Fruit fly (Drosophila melanogaster) whole organism, embryonic: Measurements from ENCODE around the gene Rab18.

ENCODE experiments used
- CG10267 ChIP-seq: fragments of 200-800 bp; sonication (Bioruptor generic); optimal IDR thresholded peaks from 2 replicates; lab custom pipeline; 2018; ENCODE audit warnings: missing biosample characterization, mild to moderate bottlenecking, missing genetic modification characterization, moderate library complexity
- CG10462 ChIP-seq: fragments of 200-800 bp; sonication (Bioruptor generic); optimal IDR thresholded peaks from 2 replicates; lab custom pipeline; 2016; ENCODE audit warnings: missing biosample characterization, missing genetic modification characterization
- CG11247 ChIP-seq: fragments of 200-800 bp; sonication (Bioruptor generic); IDR thresholded peaks from 2 replicates; pipeline ENCODE4 v1.3.6; 2022; ENCODE audit warnings: missing biosample characterization, missing genetic modification characterization
- CG12155 ChIP-seq: fragments of 200-800 bp; sonication (Bioruptor generic); optimal IDR thresholded peaks from 3 replicates; lab custom pipeline; 2016; ENCODE audit warnings: missing biosample characterization, missing genetic modification characterization
- CG13775 ChIP-seq: fragments of 200-800 bp; sonication (Bioruptor generic); optimal IDR thresholded peaks from 3 replicates; lab custom pipeline; 2017; ENCODE audit warnings: missing biosample characterization, mild to moderate bottlenecking, missing genetic modification characterization
- CG32767 ChIP-seq: fragments of 200-800 bp; sonication (Bioruptor generic); IDR thresholded peaks from 2 replicates; pipeline ENCODE4 v1.3.6; 2022; ENCODE audit warnings: missing biosample characterization, missing genetic modification characterization
- CG3281 ChIP-seq: fragments of 200-800 bp; sonication (Bioruptor generic); optimal IDR thresholded peaks from 3 replicates; lab custom pipeline; 2017; ENCODE audit warnings: missing biosample characterization, mild to moderate bottlenecking, missing genetic modification characterization
- CG4424 ChIP-seq: fragments of 200-800 bp; sonication (Bioruptor generic); optimal IDR thresholded peaks from 3 replicates; lab custom pipeline; 2016; ENCODE audit warnings: missing biosample characterization, missing genetic modification characterization
- CG4730 ChIP-seq: fragments of 200-800 bp; sonication (Bioruptor generic); IDR thresholded peaks from 2 replicates; pipeline ENCODE4 v1.3.6; 2022; ENCODE audit warnings: missing biosample characterization, missing genetic modification characterization
- CG6683 ChIP-seq: fragments of 200-800 bp; sonication (Bioruptor generic); optimal IDR thresholded peaks from 2 replicates; lab custom pipeline; 2017; ENCODE audit warnings: missing biosample characterization, mild to moderate bottlenecking, missing genetic modification characterization, missing genetic modification reagents
- CG6689 ChIP-seq: fragments of 200-800 bp; sonication (Bioruptor generic); IDR thresholded peaks from 2 replicates; pipeline ENCODE4 v1.3.6; 2022; ENCODE audit warnings: missing biosample characterization, missing genetic modification characterization
- CG7271 ChIP-seq: fragments of 200-800 bp; sonication (Bioruptor generic); optimal IDR thresholded peaks from 2 replicates; lab custom pipeline; 2018; ENCODE audit warnings: missing biosample characterization, mild to moderate bottlenecking, missing genetic modification characterization, moderate library complexity
- CG7372 ChIP-seq: fragments of 200-800 bp; sonication (Bioruptor generic); IDR thresholded peaks from 2 replicates; pipeline ENCODE4 v1.3.6; 2022; ENCODE audit warnings: missing biosample characterization, missing genetic modification characterization
- CG7786 ChIP-seq: fragments of 200-800 bp; sonication (Bioruptor generic); optimal IDR thresholded peaks from 2 replicates; lab custom pipeline; 2016; ENCODE audit warnings: missing biosample characterization, missing genetic modification characterization
- CG9876 ChIP-seq: fragments of 200-800 bp; sonication (Bioruptor generic); optimal IDR thresholded peaks from 2 replicates; lab custom pipeline; 2016; ENCODE audit warnings: missing biosample characterization, missing genetic modification characterization
- CHES-1-like ChIP-seq: fragments of 200-800 bp; sonication (Bioruptor generic); optimal IDR thresholded peaks from 2 replicates; lab custom pipeline; 2016; ENCODE audit warnings: missing biosample characterization, missing genetic modification characterization
- D ChIP-seq, 2 experiments: fragments of 200-800 bp in 1 of 2; fragments of >200 bp in 1 of 2; sonication (Bioruptor generic) in 1 of 2; optimal IDR thresholded peaks; 2 replicates in 1 of 2; 3 replicates in 1 of 2; lab custom pipeline; 2017; ENCODE audit warnings: mild to moderate bottlenecking in 1 of 2, missing biosample characterization in 1 of 2, missing genetic modification characterization in 1 of 2, missing genetic modification reagents in 1 of 2
- D19A ChIP-seq: fragments of 200-800 bp; optimal IDR thresholded peaks from 3 replicates; lab custom pipeline; 2019; ENCODE audit warnings: missing biosample characterization, mild to moderate bottlenecking, missing genetic modification characterization, moderate library complexity
- Doc3 ChIP-seq: fragments of 200-800 bp; sonication (Bioruptor generic); IDR thresholded peaks from 3 replicates; pipeline ENCODE4 v1.3.6; 2022; ENCODE audit warnings: missing biosample characterization, missing genetic modification characterization; ENCODE audit not compliant: partially characterized antibody
- Gsc ChIP-seq: fragments of 200-800 bp; sonication (Bioruptor generic); IDR thresholded peaks from 2 replicates; pipeline ENCODE4 v1.3.6; 2022; ENCODE audit warnings: missing biosample characterization, missing genetic modification characterization
- Hmr ChIP-seq: fragments of 200-800 bp; sonication (Bioruptor generic); optimal IDR thresholded peaks from 3 replicates; lab custom pipeline; 2017; ENCODE audit warnings: mild to moderate bottlenecking, missing biosample characterization, missing genetic modification reagents, missing genetic modification characterization
- Hr3 ChIP-seq: fragments of 200-800 bp; sonication (Bioruptor generic); optimal IDR thresholded peaks from 3 replicates; lab custom pipeline; 2016; ENCODE audit warnings: missing biosample characterization, missing genetic modification characterization
- Lim3 ChIP-seq: fragments of 200-800 bp; sonication (Bioruptor generic); IDR thresholded peaks from 2 replicates; pipeline ENCODE4 v1.3.6; 2022; ENCODE audit warnings: missing biosample characterization, missing genetic modification characterization
- Neu2 ChIP-seq: fragments of 200-800 bp; sonication (Bioruptor generic); optimal IDR thresholded peaks from 3 replicates; lab custom pipeline; 2016; ENCODE audit warnings: missing biosample characterization, missing genetic modification characterization, borderline replicate concordance
- Sin3A ChIP-seq: fragments of >200 bp; optimal IDR thresholded peaks from 2 replicates; lab custom pipeline; 2018
- Spps ChIP-seq: fragments of 200-800 bp; sonication (Bioruptor generic); optimal IDR thresholded peaks from 2 replicates; lab custom pipeline; 2018; ENCODE audit warnings: missing biosample characterization, mild to moderate bottlenecking, missing genetic modification characterization
- Trl ChIP-seq, 3 experiments: fragments of >200 bp in 2 of 3; fragments of 200-800 bp in 1 of 3; sonication (Bioruptor generic) in 1 of 3; optimal IDR thresholded peaks; 2 replicates in 1 of 3; 3 replicates in 2 of 3; lab custom pipeline; 2016 to 2017; ENCODE audit warnings: missing biosample characterization in 1 of 3, missing genetic modification characterization in 1 of 3
- cad ChIP-seq: fragments of >200 bp; optimal IDR thresholded peaks from 2 replicates; lab custom pipeline; 2017; ENCODE audit warnings: missing biosample characterization, missing genetic modification characterization
- cas ChIP-seq: fragments of 200-800 bp; sonication (Bioruptor generic); IDR thresholded peaks from 2 replicates; pipeline ENCODE4 v1.3.6; 2022; ENCODE audit warnings: missing biosample characterization, missing genetic modification characterization
- corto ChIP-seq: fragments of 200-800 bp; sonication (Bioruptor generic); optimal IDR thresholded peaks from 2 replicates; lab custom pipeline; 2016; ENCODE audit warnings: missing biosample characterization, mild to moderate bottlenecking, missing genetic modification characterization, moderate library complexity
- crol ChIP-seq: fragments of 200-800 bp; sonication (Bioruptor generic); IDR thresholded peaks from 2 replicates; pipeline ENCODE4 v1.3.6; 2022; ENCODE audit warnings: missing biosample characterization, missing genetic modification characterization
- dimm ChIP-seq: fragments of 200-800 bp; sonication (Bioruptor generic); IDR thresholded peaks from 2 replicates; pipeline ENCODE4 v1.3.6; 2022; ENCODE audit warnings: missing biosample characterization, missing genetic modification characterization
- ewg ChIP-seq: fragments of 200-800 bp; sonication (Bioruptor generic); optimal IDR thresholded peaks from 3 replicates; lab custom pipeline; 2017; ENCODE audit warnings: mild to moderate bottlenecking, missing biosample characterization, missing genetic modification reagents, missing genetic modification characterization
- exex ChIP-seq: fragments of 200-800 bp; sonication (Bioruptor generic); optimal IDR thresholded peaks from 4 replicates; lab custom pipeline; 2018; ENCODE audit warnings: missing biosample characterization, mild to moderate bottlenecking, missing genetic modification characterization, moderate library complexity
- fd3F ChIP-seq: fragments of 200-800 bp; sonication (Bioruptor generic); optimal IDR thresholded peaks from 2 replicates; lab custom pipeline; 2018; ENCODE audit warnings: missing biosample characterization, mild to moderate bottlenecking, missing genetic modification characterization, moderate library complexity
- ham ChIP-seq: fragments of 200-800 bp; sonication (Bioruptor generic); IDR thresholded peaks from 2 replicates; pipeline ENCODE4 v1.3.6; 2022; ENCODE audit warnings: missing biosample characterization, missing genetic modification characterization
- ken ChIP-seq: fragments of 200-800 bp; sonication (Bioruptor generic); IDR thresholded peaks from 3 replicates; pipeline ENCODE4 v1.3.6; 2022; ENCODE audit warnings: missing biosample characterization, missing genetic modification characterization
- mam ChIP-seq: fragments of 200-800 bp; sonication (Bioruptor generic); optimal IDR thresholded peaks from 3 replicates; lab custom pipeline; 2016; ENCODE audit warnings: missing biosample characterization, missing genetic modification characterization
- pita ChIP-seq: fragments of 200-800 bp; sonication (Bioruptor generic); optimal IDR thresholded peaks from 2 replicates; lab custom pipeline; 2017; ENCODE audit warnings: missing biosample characterization, mild to moderate bottlenecking, missing genetic modification characterization
- psq ChIP-seq: fragments of 200-800 bp; sonication (Bioruptor generic); optimal IDR thresholded peaks from 2 replicates; lab custom pipeline; 2017; ENCODE audit warnings: missing biosample characterization, missing genetic modification characterization
- pum ChIP-seq: fragments of 200-800 bp; sonication (Bioruptor generic); optimal IDR thresholded peaks from 2 replicates; lab custom pipeline; 2016; ENCODE audit warnings: missing biosample characterization, missing genetic modification characterization
- ro ChIP-seq: fragments of 200-800 bp; sonication (Bioruptor generic); IDR thresholded peaks from 2 replicates; pipeline ENCODE4 v1.3.6; 2022; ENCODE audit warnings: missing biosample characterization, missing genetic modification characterization
- scrt ChIP-seq: fragments of 200-800 bp; sonication (Bioruptor generic); optimal IDR thresholded peaks from 2 replicates; lab custom pipeline; 2018; ENCODE audit warnings: missing biosample characterization, mild to moderate bottlenecking, missing genetic modification characterization, moderate library complexity
- sima ChIP-seq: fragments of 200-800 bp; sonication (Bioruptor generic); optimal IDR thresholded peaks from 2 replicates; lab custom pipeline; 2016; ENCODE audit warnings: missing biosample characterization, missing genetic modification characterization
- sisA ChIP-seq: fragments of 200-800 bp; sonication (Bioruptor generic); IDR thresholded peaks from 2 replicates; pipeline ENCODE4 v1.3.6; 2022; ENCODE audit warnings: missing biosample characterization, missing genetic modification characterization
- stwl ChIP-seq: fragments of 200-800 bp; sonication (Bioruptor generic); optimal IDR thresholded peaks from 3 replicates; lab custom pipeline; 2018; ENCODE audit warnings: missing biosample characterization, mild to moderate bottlenecking, missing genetic modification characterization, moderate library complexity
- twi ChIP-seq: fragments of 200-800 bp; optimal IDR thresholded peaks from 2 replicates; lab custom pipeline; 2019; ENCODE audit warnings: missing biosample characterization, mild to moderate bottlenecking, missing genetic modification characterization, moderate library complexity
- usp ChIP-seq: fragments of >200 bp; optimal IDR thresholded peaks from 2 replicates; lab custom pipeline; 2017; ENCODE audit warnings: missing biosample characterization, missing genetic modification characterization
- wdn ChIP-seq: fragments of 200-800 bp; sonication (Bioruptor generic); IDR thresholded peaks from 2 replicates; pipeline ENCODE4 v1.3.6; 2022; ENCODE audit warnings: missing biosample characterization, missing genetic modification characterization
- zf30C ChIP-seq: fragments of 200-800 bp; sonication (Bioruptor generic); optimal IDR thresholded peaks from 3 replicates; lab custom pipeline; 2018; ENCODE audit warnings: missing biosample characterization, mild to moderate bottlenecking, missing genetic modification characterization

Gene Rab18

dm6 chrX:5648437-5648959, 23.1 kb downstream of the Rab18 start, which contains the start of gene OtopLa (continued):
- peak; percentile 79 for TF ChIP-seq CG3281 (GFP tag; lab: Kevin White, UChicago)
- TF ChIP-seq CG10267 (tag; lab: Kevin White, UChicago), result peak; percentile 74
- peak; percentile 68 for TF ChIP-seq psq
- no peak for TF ChIP-seq cad (GFP tag; lab: Kevin White, UChicago)
- peak; percentile 62 for TF ChIP-seq CG12155
- peak; percentile 59 for TF ChIP-seq dimm (GFP tag; lab: Robert Waterston, UW)
- TF ChIP-seq CG6683, result peak; percentile 72
- peak; percentile 71 for TF ChIP-seq Hr3
- peak; percentile 89 for TF ChIP-seq ken (GFP tag; lab: Robert Waterston, UW)
- peak; percentile 74 for TF ChIP-seq D19A (tag; lab: Kevin White, UChicago)
- TF ChIP-seq cas, result 0 out of 2 replicates have a peak, but pooled peaks have one; percentile 49
- peak; percentile 60 for TF ChIP-seq Gsc
- peak; percentile 62 for TF ChIP-seq crol (GFP tag; lab: Robert Waterston, UW)
- peak; percentile 84 for TF ChIP-seq CG4424 (GFP tag; lab: Kevin White, UChicago)
- peak; percentile 85 for TF ChIP-seq mam (GFP tag; lab: Kevin White, UChicago)
- peak; percentile 60; the same call in 1 of the 2 replicates for TF ChIP-seq wdn
- peak; percentile 72 for TF ChIP-seq CG7786 (GFP tag; lab: Kevin White, UChicago)
- TF ChIP-seq stwl, result peak; percentile 9
- peak; percentile 53; the same call in 1 of the 2 replicates for TF ChIP-seq ham
- peak; percentile 60 for TF ChIP-seq CHES-1-like (GFP tag; lab: Kevin White, UChicago)
- TF ChIP-seq CG10462, result peak; percentile 63
- no peak for TF ChIP-seq D (optimal IDR thresholded peaks at IDR 0.05; lab: Kevin White, UChicago)
- peak; percentile 86 for TF ChIP-seq D (GFP tag; optimal IDR thresholded peaks at IDR 0.05; lab: Kevin White, UChicago)
- peak; percentile 2 for TF ChIP-seq CG7271
- peak; percentile 59 for TF ChIP-seq fd3F (GFP tag; lab: Kevin White, UChicago)
- no peak for TF ChIP-seq twi
- peak; percentile 80 for TF ChIP-seq Hmr
- TF ChIP-seq Spps (tag; lab: Kevin White, UChicago), result peak; percentile 69
- peak; percentile 89 for TF ChIP-seq CG6689 (GFP tag; lab: Robert Waterston, UW)
- no peak for TF ChIP-seq Sin3A (lab: Kevin White, UChicago)
- TF ChIP-seq sima, result peak; percentile 54
- peak; percentile 87 for TF ChIP-seq sisA (GFP tag; lab: Robert Waterston, UW)
- TF ChIP-seq pum (GFP tag; lab: Kevin White, UChicago), result peak; percentile 83
- TF ChIP-seq exex, result peak; percentile 18
- peak; percentile 64 for TF ChIP-seq scrt
- TF ChIP-seq ewg (GFP tag; lab: Kevin White, UChicago), result peak; percentile 74
- peak; percentile 74 for TF ChIP-seq zf30C (GFP tag; lab: Kevin White, UChicago)
- TF ChIP-seq Doc3 (GFP tag; lab: Robert Waterston, UW), result no peak
- TF ChIP-seq usp, result no peak
- no peak for TF ChIP-seq pita (GFP tag; lab: Kevin White, UChicago)
- peak; percentile 87 for TF ChIP-seq CG32767 (GFP tag; lab: Robert Waterston, UW)
- TF ChIP-seq Neu2, result no peak
- TF ChIP-seq CG7372 (GFP tag; lab: Robert Waterston, UW), result peak; percentile 69; the same call in 1 of the 2 replicates
- TF ChIP-seq corto (GFP tag; lab: Kevin White, UChicago), result peak; percentile 4
- no peak for TF ChIP-seq Trl (optimal IDR thresholded peaks at IDR 0.05; lab: Kevin White, UChicago)
- peak; percentile 88 for TF ChIP-seq Trl (GFP tag; optimal IDR thresholded peaks at IDR 0.05; lab: Kevin White, UChicago)
- TF ChIP-seq CG13775, result peak; percentile 65
- TF ChIP-seq CG11247, result peak; percentile 78
- TF ChIP-seq ro, result peak; percentile 50; the same call in 1 of the 2 replicates
- TF ChIP-seq CG4730, result peak; percentile 72
- peak; percentile 18 for TF ChIP-seq CG9876
- peak; percentile 57 for TF ChIP-seq Lim3
